Worm (Caenorhabditis elegans): ENCODE measurements around the gene dnc-2.

DNA sequence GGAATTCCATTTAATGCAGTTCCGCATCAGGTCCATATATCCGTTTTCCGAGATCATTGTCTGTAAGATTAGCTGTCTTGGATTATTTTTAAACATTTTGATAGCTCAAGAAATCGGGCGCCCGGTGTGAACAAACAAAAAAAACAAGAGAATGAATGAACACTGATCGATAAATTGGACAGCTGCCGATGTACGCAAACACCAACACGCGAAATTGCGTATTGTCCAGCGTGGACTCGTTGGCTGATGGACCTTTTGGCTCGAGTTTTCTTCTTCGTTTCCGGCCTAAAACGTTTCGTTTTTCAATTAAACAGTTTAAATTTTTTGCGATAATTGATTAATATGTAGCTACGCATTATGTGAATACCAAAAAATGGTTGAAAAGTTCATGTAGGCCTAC lies 19.5 kb downstream of the dnc-2 start, which contains the start of gene dpff-1:
- TF ChIP-seq tra-4 (tag; optimal IDR thresholded peaks at IDR 0.05) (no peak), tbx-37 (GFP tag; conservative IDR thresholded peaks at IDR 0.05) (no peak), flt-1 (GFP tag; IDR thresholded peaks at IDR 0.05) (no peak), ama-1 (optimal IDR thresholded peaks at IDR 0.05) (no peak)
